Worm (Caenorhabditis elegans) whole organism, L3 larva: ENCODE measurements around the gene folt-3.

ENCODE experiments used
- ama-1 ChIP-seq: fragments of 150-350 bp; optimal IDR thresholded peaks from 2 replicates; lab custom pipeline; 2018
- ceh-16 ChIP-seq: sonication (generic microtip); optimal IDR thresholded peaks from 2 replicates; lab custom pipeline; 2017; ENCODE audit warnings: missing biosample characterization, missing genetic modification characterization
- ceh-28 ChIP-seq: fragments of 150-350 bp; optimal IDR thresholded peaks from 2 replicates; lab custom pipeline; 2014; ENCODE audit warnings: missing biosample characterization, missing genetic modification reagents, missing genetic modification characterization
- ceh-82 ChIP-seq: fragments of 150-350 bp; optimal IDR thresholded peaks from 2 replicates; lab custom pipeline; 2014; ENCODE audit warnings: missing biosample characterization, missing genetic modification characterization
- ceh-9 ChIP-seq: sonication (generic microtip); optimal IDR thresholded peaks from 2 replicates; lab custom pipeline; 2018; ENCODE audit warnings: missing biosample characterization, missing genetic modification characterization
- daf-12 ChIP-seq: fragments of 150-350 bp; optimal IDR thresholded peaks from 2 replicates; lab custom pipeline; 2014; ENCODE audit warnings: missing biosample characterization, missing genetic modification reagents, missing genetic modification characterization
- egl-27 ChIP-seq: sonication (generic microtip); optimal IDR thresholded peaks from 4 replicates; lab custom pipeline; 2017; ENCODE audit warnings: missing biosample characterization, missing genetic modification reagents, missing genetic modification characterization
- egl-5 ChIP-seq: fragments of 150-350 bp; optimal IDR thresholded peaks from 2 replicates; lab custom pipeline; 2017; ENCODE audit warnings: missing biosample characterization, missing genetic modification reagents, missing genetic modification characterization, inconsistent platforms
- elt-2 ChIP-seq: sonication (generic microtip); optimal IDR thresholded peaks from 2 replicates; lab custom pipeline; 2016; ENCODE audit warnings: missing genetic modification reagents, mild to moderate bottlenecking, missing genetic modification characterization, missing compliant biosample characterization
- eor-1 ChIP-seq, 2 experiments: fragments of 150-350 bp; optimal IDR thresholded peaks; 2 replicates each; lab custom pipeline; 2014 to 2018; ENCODE audit warnings: missing biosample characterization in 2 of 2, missing genetic modification characterization in 2 of 2
- fkh-10 ChIP-seq: sonication (generic microtip); optimal IDR thresholded peaks from 2 replicates; lab custom pipeline; 2017; ENCODE audit warnings: missing biosample characterization, missing genetic modification reagents, missing genetic modification characterization
- fkh-2 ChIP-seq: fragments of 150-350 bp; optimal IDR thresholded peaks from 2 replicates; lab custom pipeline; 2014; ENCODE audit warnings: missing biosample characterization, missing genetic modification reagents, missing genetic modification characterization
- jun-1 ChIP-seq: fragments of 150-350 bp; optimal IDR thresholded peaks from 2 replicates; lab custom pipeline; 2014; ENCODE audit warnings: missing biosample characterization, missing genetic modification reagents, missing genetic modification characterization
- mml-1 ChIP-seq: fragments of 150-350 bp; sonication (generic microtip); optimal IDR thresholded peaks from 3 replicates; lab custom pipeline; 2014; ENCODE audit warnings: missing biosample characterization, missing genetic modification characterization
- nhr-12 ChIP-seq: fragments of 150-350 bp; optimal IDR thresholded peaks from 2 replicates; lab custom pipeline; 2014; ENCODE audit warnings: missing biosample characterization, missing genetic modification characterization
- nhr-23 ChIP-seq: fragments of 150-350 bp; optimal IDR thresholded peaks from 2 replicates; lab custom pipeline; 2014; ENCODE audit warnings: missing biosample characterization, missing genetic modification reagents, missing genetic modification characterization
- nhr-25 ChIP-seq: sonication (generic microtip); optimal IDR thresholded peaks from 2 replicates; lab custom pipeline; 2017; ENCODE audit warnings: missing biosample characterization, missing genetic modification characterization
- nhr-67 ChIP-seq: fragments of 150-350 bp; optimal IDR thresholded peaks from 2 replicates; lab custom pipeline; 2014; ENCODE audit warnings: missing biosample characterization, missing genetic modification characterization
- nhr-76 ChIP-seq: fragments of 150-350 bp; sonication (generic microtip); optimal IDR thresholded peaks from 5 replicates; lab custom pipeline; 2014; ENCODE audit warnings: missing biosample characterization, missing genetic modification characterization
- nhr-77 ChIP-seq: fragments of 150-350 bp; optimal IDR thresholded peaks from 2 replicates; lab custom pipeline; 2014; ENCODE audit warnings: missing biosample characterization, missing genetic modification characterization
- pha-4 ChIP-seq: fragments of 150-350 bp; optimal IDR thresholded peaks from 2 replicates; lab custom pipeline; 2014; ENCODE audit warnings: missing biosample characterization, missing genetic modification reagents, missing genetic modification characterization
- pqm-1 ChIP-seq: fragments of 150-350 bp; optimal IDR thresholded peaks from 2 replicates; lab custom pipeline; 2017; ENCODE audit warnings: missing biosample characterization, missing genetic modification characterization, inconsistent platforms
- sea-2 ChIP-seq: fragments of 150-350 bp; sonication (generic microtip); optimal IDR thresholded peaks from 4 replicates; lab custom pipeline; 2014; ENCODE audit warnings: missing biosample characterization, missing genetic modification reagents, missing genetic modification characterization
- snpc-4 ChIP-seq: fragments of 150-350 bp; optimal IDR thresholded peaks from 2 replicates; lab custom pipeline; 2014; ENCODE audit warnings: missing biosample characterization, missing genetic modification characterization
- tbx-2 ChIP-seq: sonication (generic microtip); optimal IDR thresholded peaks from 2 replicates; lab custom pipeline; 2016; ENCODE audit warnings: mild to moderate bottlenecking, missing genetic modification characterization, missing compliant biosample characterization
- unc-39 ChIP-seq: sonication (generic microtip); optimal IDR thresholded peaks from 4 replicates; lab custom pipeline; 2017; ENCODE audit warnings: missing biosample characterization, missing genetic modification characterization
- zag-1 ChIP-seq: fragments of 150-350 bp; optimal IDR thresholded peaks from 2 replicates; lab custom pipeline; 2014; ENCODE audit warnings: missing biosample characterization, missing genetic modification characterization
- ztf-4 ChIP-seq: fragments of 150-350 bp; optimal IDR thresholded peaks from 2 replicates; lab custom pipeline; 2014; ENCODE audit warnings: missing biosample characterization, missing genetic modification characterization

folt-3 gene

DNA sequence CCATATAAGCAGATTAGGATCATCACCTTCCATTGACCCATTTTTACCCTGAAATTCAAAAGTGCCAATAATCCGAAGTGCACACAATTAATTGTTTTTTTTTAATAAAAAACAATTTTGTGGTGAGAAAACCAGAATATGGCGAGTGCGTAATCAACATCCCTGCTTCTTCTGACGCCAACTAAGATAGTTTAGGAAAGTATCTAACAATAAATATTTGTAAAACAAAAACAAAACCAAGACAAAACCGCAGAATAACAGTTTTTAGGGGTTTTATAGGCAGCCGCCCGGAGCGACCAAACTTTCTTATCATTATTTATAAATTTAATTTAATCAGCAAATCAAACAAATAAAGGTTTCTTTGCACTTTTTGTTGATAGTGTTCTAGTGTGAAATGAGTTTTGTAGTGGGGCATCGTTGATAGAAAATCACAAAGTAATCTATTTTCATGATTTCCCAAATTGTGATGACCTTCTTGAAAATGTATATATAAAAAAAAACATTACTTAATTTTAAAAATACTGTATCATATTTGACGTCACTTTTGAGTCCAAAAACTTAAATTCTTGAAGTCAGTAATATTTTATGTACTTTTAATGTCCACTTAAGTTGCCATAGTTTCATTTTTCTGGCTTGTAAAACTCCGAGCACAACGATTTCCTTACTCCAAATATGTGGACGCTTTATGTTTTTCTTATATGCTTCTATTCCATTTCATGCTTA, at the start of gene folt-3, which contains the start of gene clec-214:
TSS of gene folt-3 (minus strand) at position 51 of the 723 bp plus-strand sequence.
TSS of gene clec-214 (plus strand) at position 673 of the 723 bp plus-strand sequence.
- TF ChIP-seq jun-1 (tag; lab: Kevin White, UChicago) (no peak), ama-1 (no peak), elt-2 (tag; lab: Kevin White, UChicago) (peak; percentile 56), egl-27 (no peak), tbx-2 (tag; lab: Kevin White, UChicago) (no peak)
- TF ChIP-seq, all 47 proteins: peak for 1

ce11 chrV:7653567-7653966, 44.0 kb upstream of the folt-3 start, which contains the start of gene srh-200:
Gene srh-200 (minus strand): TSS chrV:7653667.
- TF ChIP-seq snpc-4 (tag; lab: Kevin White, UChicago) (no peak), sea-2 (GFP tag; lab: Kevin White, UChicago) (no peak), nhr-23 (tag; lab: Kevin White, UChicago) (no peak)

DNA sequence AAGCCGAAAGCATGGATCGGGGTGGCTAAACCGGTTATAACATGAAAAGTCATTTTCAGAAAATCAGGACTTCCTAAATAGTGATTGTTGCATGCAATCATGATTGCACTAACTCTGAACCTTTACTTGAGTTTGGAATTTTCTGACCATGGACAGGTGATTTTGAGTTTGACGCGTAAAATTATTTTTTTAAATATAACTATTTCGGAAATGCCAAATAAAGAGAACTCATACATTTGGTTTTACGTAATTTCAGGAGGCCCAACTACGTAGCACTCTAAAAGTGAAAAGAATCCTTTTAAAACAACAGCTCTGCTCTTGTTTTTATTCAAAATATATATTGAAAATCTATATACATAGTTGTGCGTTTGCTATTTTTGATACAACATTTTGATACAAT, 42.2 kb upstream of the folt-3 start, which contains the start of gene srh-234:
TSS of gene srh-234 (minus strand) at position 101 of the 400 bp plus-strand sequence.
- TF ChIP-seq zag-1 (tag; lab: Kevin White, UChicago) = no peak

DNA sequence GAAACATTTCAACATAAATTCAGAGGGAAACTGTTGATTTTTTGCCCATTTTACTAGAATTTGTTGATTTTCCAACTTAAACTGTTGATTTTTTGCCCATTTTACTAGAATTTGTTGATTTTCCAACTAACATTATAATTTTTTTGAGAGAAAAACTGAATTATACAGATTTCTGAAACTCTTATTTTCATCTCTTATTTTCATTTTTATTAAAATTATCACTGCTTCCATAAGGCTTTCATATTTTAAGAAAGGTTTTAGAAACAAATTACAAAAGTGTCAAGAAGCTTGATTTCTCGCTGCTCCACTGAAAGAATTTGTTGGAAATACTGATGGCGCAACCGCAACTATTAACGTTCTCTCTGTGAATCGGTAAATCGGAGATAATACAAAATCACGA, 40.4 kb upstream of the folt-3 start:
- no peak for TF ChIP-seq tbx-2 (tag; lab: Kevin White, UChicago)

- TF ChIP-seq pqm-1 (tag; lab: Kevin White, UChicago) (no peak), ceh-82 (no peak), nhr-76 (tag; lab: Kevin White, UChicago) (no peak), nhr-12 (tag; lab: Kevin White, UChicago) (no peak), elt-2 (tag; lab: Kevin White, UChicago) (no peak), fkh-2 (no peak), fkh-10 (GFP tag; lab: Kevin White, UChicago) (no peak), snpc-4 (tag; lab: Kevin White, UChicago) (no peak), nhr-25 (tag; lab: Kevin White, UChicago) (no peak), egl-5 (no peak), unc-39 (no peak), ama-1 (no peak), nhr-77 (tag; lab: Kevin White, UChicago) (no peak)
Observed at ce11 chrV:7647147-7647546, 37.6 kb upstream of the folt-3 start.

DNA sequence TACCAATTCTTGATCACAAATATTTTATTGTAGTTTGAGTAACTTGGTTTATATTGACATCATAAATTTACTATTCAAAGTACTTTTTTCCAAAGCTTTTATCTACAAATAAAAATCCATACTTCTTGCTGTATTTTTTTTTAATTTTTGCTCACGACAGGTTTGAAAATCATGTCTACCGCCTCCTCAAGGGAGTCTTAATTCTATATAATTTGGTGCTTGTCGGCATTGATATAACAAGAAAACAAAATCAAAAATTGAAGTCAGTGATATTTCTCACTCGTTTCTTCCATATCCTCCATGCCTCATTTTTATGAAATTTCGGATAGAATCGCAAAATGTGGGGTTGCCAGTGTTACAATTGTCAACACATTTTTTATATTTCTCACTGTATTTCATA, 35.9 kb upstream of the folt-3 start, which contains the start of gene str-47:
TSS of gene str-47 (plus strand) at position 301 of the 400 bp plus-strand sequence.
- TF ChIP-seq ceh-16 (tag; lab: Kevin White, UChicago) = no peak
- TF ChIP-seq fkh-10 (GFP tag; lab: Kevin White, UChicago) = no peak
- TF ChIP-seq pha-4 (tag; lab: Kevin White, UChicago) = no peak
- no peak for TF ChIP-seq ceh-9
- no peak for TF ChIP-seq sea-2 (GFP tag; lab: Kevin White, UChicago)
- no peak for TF ChIP-seq zag-1 (tag; lab: Kevin White, UChicago)
- no peak for TF ChIP-seq daf-12 (tag; lab: Kevin White, UChicago)
- no peak for TF ChIP-seq nhr-25 (tag; lab: Kevin White, UChicago)
- TF ChIP-seq mml-1 = no peak
- TF ChIP-seq nhr-67 (tag; lab: Kevin White, UChicago) = no peak

DNA sequence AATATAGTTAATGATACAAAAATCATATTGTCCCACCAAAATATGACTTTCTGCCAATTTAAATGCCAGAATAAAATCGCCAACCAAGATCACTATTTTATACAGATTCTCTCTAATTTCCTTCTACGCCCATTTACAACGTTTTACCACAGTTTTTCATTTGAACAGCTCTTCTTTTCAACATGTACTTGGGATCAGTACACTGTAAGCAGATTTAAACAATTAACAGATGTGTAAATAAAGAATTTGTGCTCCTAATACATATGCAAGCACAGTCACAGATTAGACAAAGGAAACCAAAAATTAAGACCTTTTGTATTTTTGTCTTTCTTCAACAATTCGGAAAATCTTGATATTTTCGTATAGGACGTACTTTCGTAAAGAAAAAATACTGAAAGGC, 33.9 kb upstream of the folt-3 start, which contains the start of gene F07C4.11:
TSS of gene F07C4.11 (minus strand) at position 101 of the 400 bp plus-strand sequence.
- TF ChIP-seq nhr-23 (tag; lab: Kevin White, UChicago) = no peak
- TF ChIP-seq egl-5 = no peak
- TF ChIP-seq ceh-28 (tag; lab: Kevin White, UChicago) = no peak

DNA sequence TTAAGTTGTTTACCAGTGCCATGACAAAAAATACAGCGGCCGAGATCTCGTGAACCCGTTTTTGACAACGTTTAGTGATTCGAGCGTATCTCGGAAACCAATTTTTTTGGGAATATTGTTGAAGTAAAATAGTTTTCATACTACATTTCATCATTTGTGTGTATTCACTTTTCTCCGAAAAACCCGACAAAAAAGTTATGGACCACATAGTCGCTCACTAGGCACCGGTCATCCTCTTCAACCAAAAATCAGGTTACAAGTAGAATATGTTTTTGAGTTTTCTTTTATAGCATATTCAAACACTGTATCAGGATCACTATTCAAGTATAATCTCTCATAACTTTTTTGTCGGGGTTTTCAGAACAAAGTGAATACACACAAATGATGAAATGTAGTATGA, 32.2 kb upstream of the folt-3 start:
- TF ChIP-seq snpc-4 (tag; lab: Kevin White, UChicago) = no peak
- TF ChIP-seq nhr-67 (tag; lab: Kevin White, UChicago) = no peak
- TF ChIP-seq eor-1 (tag; optimal IDR thresholded peaks at IDR 0.05; lab: Kevin White, UChicago) = no peak
- TF ChIP-seq ama-1 = no peak
- TF ChIP-seq daf-12 (tag; lab: Kevin White, UChicago) = no peak
- TF ChIP-seq ztf-4 (tag; lab: Kevin White, UChicago) = no peak
